Fruit fly (Drosophila melanogaster): ENCODE measurements around the gene mtgo.

- TF ChIP-seq Abd-B (GFP tag; optimal IDR thresholded peaks at IDR 0.05) (no peak), CrebA (GFP tag; optimal IDR thresholded peaks at IDR 0.05; ENCODE audit: borderline replicate concordance) (no peak), CG32264 (GFP tag; optimal IDR thresholded peaks at IDR 0.05) (no peak), lola (GFP tag; optimal IDR thresholded peaks at IDR 0.05) (no peak)
Measured at dm6 chr2L:16598738-16599124, 53.9 kb downstream of the mtgo start.

Measured in whole organism, wandering third instar larva.